Worm (Caenorhabditis elegans): ENCODE measurements around the gene ZK897.10.

Gene ZK897.10

ce11 chrIV:12805595-12805994 lies 40.4 kb downstream of the ZK897.10 start, which contains the start of gene F07C6.4:
F07C6.4 (plus strand) TSS chrIV:12805924.
- TF ChIP-seq W03F9.2 (tag; optimal IDR thresholded peaks at IDR 0.05) = no peak
- no peak for TF ChIP-seq dao-5 (tag; optimal IDR thresholded peaks at IDR 0.05)
- no peak for TF ChIP-seq him-1 (tag; optimal IDR thresholded peaks at IDR 0.05)

DNA sequence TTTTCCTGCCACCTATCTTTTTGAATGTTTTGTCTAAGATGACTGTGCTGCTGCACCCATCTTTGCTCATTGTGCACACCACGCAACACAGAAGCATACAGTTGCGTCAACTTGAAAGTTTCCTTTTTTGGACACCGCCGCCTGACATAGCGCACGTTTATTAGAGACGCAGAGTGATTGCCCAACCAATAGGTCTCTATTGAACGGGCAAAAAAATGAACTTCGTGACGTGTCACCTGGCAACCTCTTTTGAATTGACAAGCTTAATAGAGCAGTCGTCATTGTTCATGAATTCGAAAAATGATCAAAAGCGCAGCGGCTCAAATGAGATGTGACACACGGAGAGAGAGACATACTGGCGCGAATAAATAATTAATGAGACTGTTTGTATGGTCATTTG lies 46.4 kb downstream of the ZK897.10 start:
- no peak for TF ChIP-seq W03F9.2 (tag; optimal IDR thresholded peaks at IDR 0.05)
- TF ChIP-seq him-1 (tag; optimal IDR thresholded peaks at IDR 0.05) = no peak
- no peak for TF ChIP-seq dao-5 (tag; optimal IDR thresholded peaks at IDR 0.05)

DNA sequence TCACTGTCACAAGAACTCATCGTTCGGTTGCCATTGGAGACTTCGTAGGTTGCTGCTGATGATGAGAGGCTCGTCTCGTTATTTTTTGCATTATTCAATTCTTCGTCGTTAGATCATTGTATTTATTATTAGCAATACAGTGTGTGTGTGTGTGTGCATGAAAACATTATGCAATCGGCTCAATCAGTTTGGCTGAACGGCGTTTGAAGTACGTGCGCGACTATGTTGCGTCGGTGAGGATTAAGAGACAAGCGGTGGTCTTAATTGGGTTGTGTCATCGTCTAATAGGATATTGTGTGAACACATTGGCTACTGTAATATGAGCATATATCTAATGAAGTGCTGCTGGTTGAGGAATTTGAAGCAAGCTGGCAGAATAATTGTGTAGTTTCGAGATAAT lies 48.7 kb downstream of the ZK897.10 start:
- TF ChIP-seq W03F9.2 (tag; optimal IDR thresholded peaks at IDR 0.05) = no peak
- TF ChIP-seq dao-5 (tag; optimal IDR thresholded peaks at IDR 0.05) = no peak
- TF ChIP-seq him-1 (tag; optimal IDR thresholded peaks at IDR 0.05) = no peak
